Fruit fly (Drosophila melanogaster) whole organism, adult: Measurements from ENCODE around the gene CG13601.

ENCODE experiments used
- CG12768 ChIP-seq: fragments of 200-800 bp; sonication (Bioruptor generic); optimal IDR thresholded peaks from 2 replicates; lab custom pipeline; 2017; ENCODE audit warnings: missing biosample characterization, missing genetic modification characterization, mild to moderate bottlenecking, moderate library complexity, missing genetic modification reagents
- CG14711 ChIP-seq: fragments of 200-800 bp; sonication (Bioruptor generic); optimal IDR thresholded peaks from 2 replicates; lab custom pipeline; 2018; ENCODE audit warnings: missing biosample characterization, mild to moderate bottlenecking, missing genetic modification characterization, moderate library complexity
- CG33017 ChIP-seq: fragments of 200-800 bp; sonication (Bioruptor generic); optimal IDR thresholded peaks from 2 replicates; lab custom pipeline; 2018; ENCODE audit warnings: missing biosample characterization, mild to moderate bottlenecking, missing genetic modification characterization, moderate library complexity
- CG5204 ChIP-seq: fragments of 200-800 bp; sonication (Bioruptor generic); optimal IDR thresholded peaks from 2 replicates; lab custom pipeline; 2016; ENCODE audit warnings: missing biosample characterization, missing genetic modification characterization
- CG7045 ChIP-seq: fragments of 200-800 bp; sonication (Bioruptor generic); optimal IDR thresholded peaks from 2 replicates; lab custom pipeline; 2017; ENCODE audit warnings: missing biosample characterization, mild to moderate bottlenecking, missing genetic modification characterization
- Crg-1 ChIP-seq: fragments of 200-800 bp; sonication (Bioruptor generic); optimal IDR thresholded peaks from 2 replicates; lab custom pipeline; 2016; ENCODE audit warnings: missing biosample characterization, missing genetic modification characterization
- bab1 ChIP-seq: fragments of 200-800 bp; sonication (Bioruptor generic); optimal IDR thresholded peaks from 3 replicates; lab custom pipeline; 2019; ENCODE audit warnings: missing biosample characterization, mild to moderate bottlenecking, missing genetic modification characterization, moderate library complexity
- cic ChIP-seq: fragments of 200-800 bp; sonication (Bioruptor generic); optimal IDR thresholded peaks from 2 replicates; lab custom pipeline; 2017; ENCODE audit warnings: missing biosample characterization, mild to moderate bottlenecking, missing genetic modification characterization, moderate library complexity
- cnc ChIP-seq, 2 experiments: fragments of >200 bp; optimal IDR thresholded peaks; 2 replicates each; lab custom pipeline; 2017
- ovo ChIP-seq: fragments of 200-800 bp; sonication (Bioruptor generic); optimal IDR thresholded peaks from 2 replicates; lab custom pipeline; 2016; ENCODE audit warnings: missing biosample characterization, missing genetic modification characterization

DNA sequence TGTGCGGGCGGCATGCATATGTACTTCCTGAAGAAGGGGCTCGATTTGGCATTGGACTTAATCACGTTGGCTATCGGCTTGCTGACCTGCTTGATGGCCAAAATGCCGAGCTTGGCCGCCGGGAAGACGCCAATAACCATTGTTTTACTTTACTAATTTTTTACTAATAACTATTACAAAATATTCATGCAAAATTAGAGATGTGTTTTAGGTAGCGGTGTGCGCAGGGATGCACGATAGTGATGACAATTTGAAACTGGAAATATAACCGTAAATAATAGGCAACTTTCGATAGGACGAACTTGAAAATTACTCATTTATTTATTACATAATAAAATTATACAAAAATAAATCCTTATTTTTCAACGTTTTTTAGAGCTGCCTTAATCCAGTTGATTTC is at the start of gene CG13601:
- TF ChIP-seq bab1 (GFP tag; lab: Kevin White, UChicago) (peak; percentile 38), cnc (optimal IDR thresholded peaks at IDR 0.05; lab: Kevin White, UChicago) (no peak), ovo (no peak), Crg-1 (GFP tag; lab: Kevin White, UChicago) (no peak), CG5204 (GFP tag; lab: Kevin White, UChicago) (no peak), CG33017 (no peak), cic (GFP tag; lab: Kevin White, UChicago) (no peak), CG12768 (GFP tag; lab: Kevin White, UChicago) (peak; percentile 27), CG7045 (GFP tag; lab: Kevin White, UChicago) (no peak), CG14711 (tag; lab: Kevin White, UChicago) (no peak)
